Fruit fly (Drosophila melanogaster) whole organism, wandering third instar larva: ENCODE data around the gene CG15394.

ENCODE experiments used
- CG32264 ChIP-seq: fragments of 200-800 bp; sonication (Bioruptor generic); optimal IDR thresholded peaks from 2 replicates; lab custom pipeline; 2016; ENCODE audit warnings: missing biosample characterization, missing genetic modification characterization
- CG9705 ChIP-seq: fragments of 200-800 bp; sonication (Bioruptor generic); optimal IDR thresholded peaks from 2 replicates; lab custom pipeline; 2018; ENCODE audit warnings: missing biosample characterization, mild to moderate bottlenecking, missing genetic modification characterization
- CrebA ChIP-seq: fragments of 200-800 bp; sonication (Bioruptor generic); optimal IDR thresholded peaks from 2 replicates; lab custom pipeline; 2016; ENCODE audit warnings: missing biosample characterization, mild to moderate bottlenecking, missing genetic modification characterization, borderline replicate concordance
- Dfd ChIP-seq: fragments of >200 bp; optimal IDR thresholded peaks from 2 replicates; lab custom pipeline; 2017; ENCODE audit warnings: missing biosample characterization, missing genetic modification characterization
- Dif ChIP-seq: fragments of 200-275, 200-300 bp; sonication (Bioruptor generic); optimal IDR thresholded peaks from 2 replicates; lab custom pipeline; 2018; ENCODE audit warnings: missing biosample characterization, missing genetic modification characterization; ENCODE audit not compliant: partially characterized antibody
- GATAd ChIP-seq: sonication (Bioruptor generic); optimal IDR thresholded peaks from 2 replicates; lab custom pipeline; 2016; ENCODE audit warnings: missing biosample characterization, missing genetic modification characterization
- Hnf4 ChIP-seq: fragments of 200-800 bp; sonication (Bioruptor generic); optimal IDR thresholded peaks from 2 replicates; lab custom pipeline; 2016; ENCODE audit warnings: missing biosample characterization, mild to moderate bottlenecking, missing genetic modification characterization
- Hr78 ChIP-seq: fragments of >200 bp; optimal IDR thresholded peaks from 2 replicates; lab custom pipeline; 2017; ENCODE audit warnings: missing biosample characterization, missing genetic modification characterization
- Jra ChIP-seq: sonication (Bioruptor generic); optimal IDR thresholded peaks from 2 replicates; lab custom pipeline; 2016; ENCODE audit warnings: missing biosample characterization, missing genetic modification characterization
- Mio ChIP-seq: sonication (Bioruptor generic); optimal IDR thresholded peaks from 2 replicates; lab custom pipeline; 2016; ENCODE audit warnings: missing biosample characterization, missing genetic modification characterization
- Myc ChIP-seq: fragments of >200 bp; optimal IDR thresholded peaks from 2 replicates; lab custom pipeline; 2017
- N ChIP-seq: fragments of >200 bp; optimal IDR thresholded peaks from 2 replicates; lab custom pipeline; 2018; ENCODE audit warnings: missing biosample characterization, missing external identifiers, missing genetic modification characterization
- OdsH ChIP-seq: fragments of 200-800 bp; sonication (Bioruptor generic); optimal IDR thresholded peaks from 2 replicates; lab custom pipeline; 2016; ENCODE audit warnings: missing biosample characterization, mild to moderate bottlenecking, missing genetic modification characterization
- Rel ChIP-seq, 2 experiments: fragments of 200-800 bp; sonication (Bioruptor generic) in 1 of 2; optimal IDR thresholded peaks; 2 replicates in 1 of 2; 3 replicates in 1 of 2; lab custom pipeline; 2016 to 2019; ENCODE audit warnings: mild to moderate bottlenecking in 2 of 2, missing biosample characterization in 2 of 2, missing genetic modification characterization in 2 of 2, moderate library complexity in 1 of 2
- Sp1 ChIP-seq: fragments of 200-800 bp; sonication (Bioruptor generic); optimal IDR thresholded peaks from 3 replicates; lab custom pipeline; 2019; ENCODE audit warnings: missing biosample characterization, mild to moderate bottlenecking, missing genetic modification characterization, moderate library complexity
- Vsx2 ChIP-seq: fragments of 200-300, 225-300 bp; sonication (Bioruptor generic); optimal IDR thresholded peaks from 2 replicates; lab custom pipeline; 2018; ENCODE audit warnings: missing biosample characterization, missing genetic modification characterization; ENCODE audit not compliant: partially characterized antibody
- br ChIP-seq: fragments of 200-800 bp; sonication (Bioruptor generic); optimal IDR thresholded peaks from 2 replicates; lab custom pipeline; 2016; ENCODE audit warnings: missing biosample characterization, missing genetic modification characterization
- brk ChIP-seq: fragments of 200-800 bp; sonication (Bioruptor generic); optimal IDR thresholded peaks from 2 replicates; lab custom pipeline; 2016; ENCODE audit warnings: missing biosample characterization, mild to moderate bottlenecking, missing genetic modification characterization
- dl ChIP-seq, 2 experiments: fragments of 175-275, 200-275 bp in 1 of 2; fragments of 200-275 bp in 1 of 2; sonication (Bioruptor generic); optimal IDR thresholded peaks; lab custom pipeline; 2018; ENCODE audit warnings: mild to moderate bottlenecking in 2 of 2, missing biosample characterization in 2 of 2, missing genetic modification characterization in 2 of 2, moderate library complexity in 2 of 2; ENCODE audit not compliant: partially characterized antibody in 2 of 2, insufficient read depth in 1 of 2
- dmrt93B ChIP-seq: fragments of 200-800 bp; sonication (Bioruptor generic); optimal IDR thresholded peaks from 2 replicates; lab custom pipeline; 2018; ENCODE audit warnings: missing biosample characterization, mild to moderate bottlenecking, missing genetic modification characterization
- dsf ChIP-seq: sonication (Bioruptor generic); optimal IDR thresholded peaks from 2 replicates; lab custom pipeline; 2016; ENCODE audit warnings: missing biosample characterization, missing genetic modification characterization, borderline replicate concordance
- ey ChIP-seq: fragments of 200-800 bp; sonication (Bioruptor generic); optimal IDR thresholded peaks from 2 replicates; lab custom pipeline; 2016; ENCODE audit warnings: missing biosample characterization, missing genetic modification characterization
- foxo ChIP-seq, 2 experiments: fragments of 200-800 bp; sonication (Bioruptor generic); optimal IDR thresholded peaks; 2 replicates in 1 of 2; 3 replicates in 1 of 2; lab custom pipeline; 2016 to 2017; ENCODE audit warnings: missing biosample characterization in 2 of 2, missing genetic modification characterization in 2 of 2
- fru ChIP-seq: fragments of 200-800 bp; sonication (Bioruptor generic); optimal IDR thresholded peaks from 3 replicates; lab custom pipeline; 2016; ENCODE audit warnings: missing biosample characterization, mild to moderate bottlenecking, missing genetic modification characterization
- h ChIP-seq: fragments of 200-800 bp; sonication (Bioruptor generic); optimal IDR thresholded peaks from 3 replicates; lab custom pipeline; 2016; ENCODE audit warnings: missing biosample characterization, mild to moderate bottlenecking, missing genetic modification characterization
- jim ChIP-seq: fragments of 175-275, 200-325 bp; sonication (Bioruptor generic); optimal IDR thresholded peaks from 2 replicates; lab custom pipeline; 2016; ENCODE audit warnings: missing biosample characterization, mild to moderate bottlenecking, missing genetic modification characterization
- lola ChIP-seq: fragments of >200 bp; optimal IDR thresholded peaks from 2 replicates; lab custom pipeline; 2017; ENCODE audit warnings: missing biosample characterization, missing genetic modification characterization
- psq ChIP-seq: fragments of 200-800 bp; sonication (Bioruptor generic); optimal IDR thresholded peaks from 3 replicates; lab custom pipeline; 2017; ENCODE audit warnings: missing biosample characterization, mild to moderate bottlenecking, missing genetic modification characterization, moderate library complexity
- rgr ChIP-seq: fragments of 200-800 bp; sonication (Bioruptor generic); optimal IDR thresholded peaks from 3 replicates; lab custom pipeline; 2016; ENCODE audit warnings: missing biosample characterization, mild to moderate bottlenecking, missing genetic modification characterization
- sage ChIP-seq: fragments of 200-800 bp; sonication (Bioruptor generic); optimal IDR thresholded peaks from 2 replicates; lab custom pipeline; 2016; ENCODE audit warnings: missing biosample characterization, mild to moderate bottlenecking, missing genetic modification characterization
- tai ChIP-seq: sonication (Bioruptor generic); optimal IDR thresholded peaks from 2 replicates; lab custom pipeline; 2016; ENCODE audit warnings: missing biosample characterization, missing genetic modification characterization
- woc ChIP-seq: sonication (Bioruptor generic); optimal IDR thresholded peaks from 2 replicates; lab custom pipeline; 2016; ENCODE audit warnings: missing biosample characterization, mild to moderate bottlenecking, missing genetic modification characterization

The CG15394 gene

dm6 chr2L:2591569-2591968 lies at the start of gene CG15394:
Gene CG15394 (plus strand): TSS chr2L:2591869.
- no peak for TF ChIP-seq CG9705 (GFP tag; lab: Kevin White, UChicago)
- no peak for TF ChIP-seq Hnf4 (GFP tag; lab: Kevin White, UChicago)

- no peak for TF ChIP-seq Jra (GFP tag; lab: Kevin White, UChicago)
- TF ChIP-seq woc (GFP tag; lab: Kevin White, UChicago), result no peak
- no peak for TF ChIP-seq Sp1 (GFP tag; lab: Kevin White, UChicago)
- TF ChIP-seq ey, result no peak
- TF ChIP-seq dl (GFP tag; optimal IDR thresholded peaks at IDR 0.05; lab: Kevin White, UChicago; ENCODE audit: insufficient read depth in 1 of 2, partially characterized antibody in 2 of 2), result no peak
- no peak for TF ChIP-seq Dfd (GFP tag; lab: Kevin White, UChicago)
- TF ChIP-seq foxo (GFP tag; optimal IDR thresholded peaks at IDR 0.05; lab: Kevin White, UChicago), result no peak
- TF ChIP-seq Dif (GFP tag; lab: Kevin White, UChicago), result no peak
- TF ChIP-seq h, result no peak
- TF ChIP-seq Mio (GFP tag; lab: Kevin White, UChicago), result no peak
- no peak for TF ChIP-seq sage (GFP tag; lab: Kevin White, UChicago)
- TF ChIP-seq CG32264 (GFP tag; lab: Kevin White, UChicago), result no peak
- no peak for TF ChIP-seq Hnf4 (GFP tag; lab: Kevin White, UChicago)
- no peak for TF ChIP-seq br (GFP tag; lab: Kevin White, UChicago)
- TF ChIP-seq Myc (lab: Kevin White, UChicago), result no peak
- TF ChIP-seq fru (GFP tag; lab: Kevin White, UChicago), result no peak
Measured at dm6 chr2L:2542491-2542890, 49.2 kb upstream of the CG15394 start.

dm6 chr2L:2552725-2553124 lies 38.9 kb upstream of the CG15394 start, which contains the start of gene CG3515:
Gene CG3515 (minus strand): TSS chr2L:2552825.
- no peak for TF ChIP-seq dmrt93B (GFP tag; lab: Kevin White, UChicago)
- no peak for TF ChIP-seq dl (GFP tag; optimal IDR thresholded peaks at IDR 0.05; lab: Kevin White, UChicago; ENCODE audit: insufficient read depth in 1 of 2, partially characterized antibody in 2 of 2)
- TF ChIP-seq Dif (GFP tag; lab: Kevin White, UChicago), result no peak

dm6 chr2L:2564758-2565157 lies 26.9 kb upstream of the CG15394 start, which contains the start of gene Cyp309a1:
Gene Cyp309a1 (minus strand): TSS chr2L:2564830.
- peak; percentile 54 for TF ChIP-seq Vsx2 (GFP tag; lab: Kevin White, UChicago)
- no peak for TF ChIP-seq GATAd (GFP tag; lab: Kevin White, UChicago)
- no peak for TF ChIP-seq Rel (GFP tag; optimal IDR thresholded peaks at IDR 0.05; lab: Kevin White, UChicago)
- peak; percentile 94 for TF ChIP-seq Rel (tag; optimal IDR thresholded peaks at IDR 0.05; lab: Kevin White, UChicago)

dm6 chr2L:2572937-2573336 lies 18.7 kb upstream of the CG15394 start, which contains the start of gene Cyp309a2:
Gene Cyp309a2 (minus strand): TSS chr2L:2573037.
- TF ChIP-seq OdsH (no peak), jim (GFP tag; lab: Kevin White, UChicago) (no peak), ey (no peak), Vsx2 (GFP tag; lab: Kevin White, UChicago) (no peak), lola (GFP tag; lab: Kevin White, UChicago) (no peak), N (no peak), rgr (GFP tag; lab: Kevin White, UChicago) (no peak), brk (GFP tag; lab: Kevin White, UChicago) (no peak), CG9705 (GFP tag; lab: Kevin White, UChicago) (no peak), fru (GFP tag; lab: Kevin White, UChicago) (no peak), tai (GFP tag; lab: Kevin White, UChicago) (no peak), dsf (GFP tag; lab: Kevin White, UChicago) (no peak), CrebA (GFP tag; lab: Kevin White, UChicago) (no peak), psq (GFP tag; lab: Kevin White, UChicago) (no peak), CG32264 (GFP tag; lab: Kevin White, UChicago) (no peak), dmrt93B (GFP tag; lab: Kevin White, UChicago) (no peak), Rel (GFP tag; optimal IDR thresholded peaks at IDR 0.05; lab: Kevin White, UChicago) (no peak), Rel (tag; optimal IDR thresholded peaks at IDR 0.05; lab: Kevin White, UChicago) (no peak), Hr78 (GFP tag; lab: Kevin White, UChicago) (no peak)
